Fruit fly (Drosophila melanogaster): Measurements from ENCODE around the gene CG42553.
A peak's percentile ranks its signal among the peaks of the same experiment; 100 is the strongest.

CG42553 gene

DNA sequence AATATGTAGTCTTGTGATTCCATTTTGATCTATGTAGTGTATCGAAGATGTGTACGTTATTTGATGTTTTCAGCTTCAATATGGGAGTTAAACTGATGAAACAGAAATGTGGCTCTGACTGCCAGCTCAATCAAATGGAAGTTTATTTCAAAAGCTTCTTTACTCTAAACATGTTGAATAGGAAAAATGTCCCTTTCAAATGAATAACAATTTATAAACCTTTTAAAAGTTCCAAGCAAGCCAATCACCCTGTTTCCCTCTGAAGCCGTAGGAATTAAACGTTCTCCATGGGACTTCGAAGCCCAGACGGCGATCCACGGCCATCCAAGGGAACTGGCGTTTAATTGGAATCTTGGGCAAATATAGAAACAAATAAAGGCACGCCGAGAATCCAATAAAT lies 29.9 kb upstream of the CG42553 start, which contains the start of gene CG13898:
TSS of gene CG13898 (minus strand) at position 101 of the 400 bp plus-strand sequence.
- TF ChIP-seq noc (tag; optimal IDR thresholded peaks at IDR 0.05), result no peak

DNA sequence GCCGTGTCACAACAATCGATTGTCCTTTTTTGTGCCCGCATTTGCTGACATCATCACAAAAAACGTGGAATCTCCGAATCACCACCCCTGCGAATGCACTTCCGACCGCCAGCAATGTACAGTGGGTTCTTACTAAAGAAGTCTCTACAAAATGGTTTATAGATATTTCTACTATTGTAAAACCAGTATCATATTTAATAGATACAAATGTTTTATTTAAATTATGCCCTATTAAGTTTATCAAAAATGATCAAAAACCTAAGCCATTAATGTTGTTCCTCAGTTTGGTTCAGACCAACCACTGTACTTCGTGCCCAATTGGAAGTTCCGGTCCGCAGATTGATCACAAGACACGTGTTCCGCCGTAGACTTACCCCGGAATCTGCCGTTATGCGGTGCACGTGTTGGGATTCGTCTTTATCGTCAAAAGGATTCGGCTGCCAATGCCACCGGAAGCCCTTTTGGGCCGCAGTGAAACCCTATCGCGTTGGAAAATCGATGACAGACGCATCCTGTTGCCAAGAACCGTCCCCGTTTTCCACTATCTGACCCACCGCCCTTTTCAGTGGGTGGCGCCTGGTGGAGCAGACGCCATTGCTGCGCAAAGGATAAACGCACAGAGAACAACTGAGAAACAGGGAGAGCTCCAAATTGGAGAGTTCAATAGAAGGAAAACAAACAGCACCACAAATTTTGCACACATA lies 29.2 kb upstream of the CG42553 start:
- TF ChIP-seq noc (tag; optimal IDR thresholded peaks at IDR 0.05), result no peak

DNA sequence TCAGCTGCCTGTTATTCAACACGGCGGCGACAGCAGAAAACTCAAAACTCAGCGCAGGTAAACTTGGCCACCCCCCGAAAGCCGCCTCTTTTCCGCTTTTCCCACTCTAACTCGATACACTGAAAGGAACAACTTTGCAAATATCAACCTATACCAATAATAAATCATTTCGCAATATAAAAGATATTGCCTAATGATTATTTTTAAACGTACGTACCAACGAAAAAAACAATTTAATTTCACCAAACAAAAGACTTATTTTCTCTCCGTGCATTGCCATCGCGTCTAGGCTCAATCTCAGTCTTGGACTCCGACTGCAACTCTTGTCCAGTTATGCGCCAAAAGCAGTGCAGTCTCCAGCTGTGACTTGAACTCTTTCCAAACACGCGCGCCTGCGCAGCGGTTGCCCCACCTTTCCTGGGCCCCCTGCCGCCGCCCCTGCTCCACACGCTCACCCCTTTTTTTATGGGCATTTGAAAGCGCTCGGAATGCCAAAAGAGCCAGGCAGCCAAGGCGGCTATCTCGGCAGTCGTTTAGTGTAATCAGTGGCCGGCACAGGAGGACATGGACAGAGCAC lies 28.2 kb upstream of the CG42553 start:
- no peak for TF ChIP-seq noc (tag; optimal IDR thresholded peaks at IDR 0.05)

DNA sequence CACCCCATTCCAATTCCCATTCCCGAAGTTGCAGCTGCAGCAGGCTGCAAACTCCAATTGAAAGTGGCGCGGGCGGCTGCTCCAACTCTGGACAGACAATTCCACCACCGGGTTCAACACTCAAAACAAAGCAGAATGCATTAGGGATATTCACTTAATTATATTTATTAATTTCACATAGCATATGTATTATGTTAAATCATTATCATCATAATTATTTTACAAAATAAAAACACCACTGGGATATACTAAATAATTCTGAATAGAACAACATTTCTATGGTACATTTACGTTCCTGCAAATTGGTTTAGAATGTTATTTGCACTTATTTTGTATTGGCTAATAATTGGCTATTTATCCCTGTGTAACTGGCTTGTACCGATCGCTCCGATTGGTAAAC lies 26.4 kb upstream of the CG42553 start:
- no peak for TF ChIP-seq noc (tag; optimal IDR thresholded peaks at IDR 0.05)

DNA sequence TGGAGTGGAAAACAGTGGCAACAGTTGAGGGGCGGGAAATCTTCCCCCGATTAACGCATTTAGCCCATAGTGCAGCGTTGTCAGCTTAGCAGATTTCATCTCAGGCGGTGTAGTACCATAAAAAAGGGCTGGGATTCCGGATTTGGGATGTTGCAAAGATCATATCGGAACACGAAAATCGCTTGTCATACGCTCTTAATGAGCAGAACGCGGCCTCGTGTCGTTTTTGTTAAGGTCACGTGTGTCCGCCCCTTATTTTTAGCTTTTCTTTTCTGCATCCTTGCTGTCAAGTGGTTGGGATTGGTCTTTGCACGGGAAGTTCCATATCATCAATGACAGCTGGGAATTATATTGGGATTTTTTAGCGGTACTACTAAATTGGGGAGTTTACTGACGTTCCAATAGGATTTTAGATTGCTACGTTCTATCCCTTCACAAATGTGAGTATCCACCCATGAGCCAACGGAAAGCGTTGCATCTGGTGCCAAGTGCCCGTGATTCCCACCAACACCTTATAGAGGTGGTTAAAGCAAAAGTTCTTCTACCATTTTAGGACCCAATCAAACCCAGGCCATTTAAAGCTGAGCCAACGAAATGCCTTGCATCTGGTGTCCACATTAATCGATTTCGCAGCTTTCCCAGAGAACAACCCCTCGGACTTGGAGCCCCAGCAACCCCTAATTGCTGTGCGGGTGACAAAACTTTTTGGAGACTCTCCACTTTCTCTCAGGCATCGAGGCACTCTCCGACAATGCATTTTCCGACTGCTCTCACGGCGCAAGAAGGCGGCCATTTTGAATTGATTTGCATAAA lies 25.0 kb upstream of the CG42553 start:
- no peak for TF ChIP-seq noc (tag; optimal IDR thresholded peaks at IDR 0.05)

DNA sequence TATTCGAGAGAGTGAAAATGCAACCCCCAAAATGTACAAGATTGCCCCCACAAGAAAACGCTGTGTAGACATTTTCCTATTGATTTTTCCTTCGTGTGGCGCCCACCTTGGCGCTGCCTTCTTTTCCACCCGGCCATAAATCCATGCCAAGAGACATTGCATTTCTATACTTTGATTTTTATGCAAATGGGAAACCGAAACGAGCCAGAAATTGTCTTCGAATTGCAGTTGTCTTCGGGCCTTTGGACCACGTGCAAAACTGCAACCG lies 24.4 kb upstream of the CG42553 start:
- no peak for TF ChIP-seq noc (tag; optimal IDR thresholded peaks at IDR 0.05)

DNA sequence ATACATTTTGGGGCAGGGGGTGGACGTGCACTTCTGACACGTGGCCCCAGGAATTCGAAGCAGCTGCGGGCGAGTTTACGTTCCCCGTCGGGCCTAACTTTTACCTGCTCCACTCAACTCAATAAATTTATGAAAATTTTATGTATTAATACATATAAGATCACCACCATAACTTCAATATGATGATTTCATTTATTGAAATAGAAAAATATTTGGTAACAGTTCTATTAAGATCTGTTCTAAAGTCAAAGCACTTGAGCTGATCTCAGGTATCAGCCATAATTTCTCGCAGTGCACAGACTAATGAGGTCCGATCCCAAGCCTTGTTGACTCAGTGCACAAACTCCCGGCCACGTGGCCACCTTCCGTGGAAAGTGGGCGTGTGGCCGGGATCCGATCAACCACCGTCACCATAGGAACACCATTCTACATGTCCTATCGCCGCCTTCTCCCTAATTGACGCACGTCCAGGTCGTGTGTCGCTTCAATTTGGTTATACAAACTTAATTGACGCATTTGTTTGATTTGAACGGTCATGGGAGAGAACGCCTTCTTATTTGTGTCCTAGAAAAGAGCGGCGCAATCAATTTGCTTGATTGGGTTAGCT lies 23.8 kb upstream of the CG42553 start:
- TF ChIP-seq noc (tag; optimal IDR thresholded peaks at IDR 0.05), result no peak

DNA sequence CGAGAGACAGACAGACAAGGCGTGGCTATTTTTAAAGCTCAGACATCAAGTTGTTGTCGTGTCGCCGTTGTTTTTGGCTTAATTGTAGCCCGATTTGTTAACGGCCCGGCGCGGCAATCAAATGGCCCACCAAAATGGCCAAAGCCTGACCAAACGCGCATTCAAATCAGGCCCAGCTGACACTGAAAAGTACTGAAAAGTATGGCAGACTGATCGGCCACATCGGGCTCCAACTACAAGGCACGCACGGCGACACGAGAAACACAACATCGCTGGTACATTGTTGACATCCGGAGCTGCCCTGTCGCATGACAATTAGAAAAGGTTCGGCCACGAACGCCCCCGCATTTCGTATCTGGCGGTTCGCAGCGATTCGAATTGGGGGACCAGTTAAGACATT lies 22.1 kb upstream of the CG42553 start:
- TF ChIP-seq noc (tag; optimal IDR thresholded peaks at IDR 0.05), result no peak

DNA sequence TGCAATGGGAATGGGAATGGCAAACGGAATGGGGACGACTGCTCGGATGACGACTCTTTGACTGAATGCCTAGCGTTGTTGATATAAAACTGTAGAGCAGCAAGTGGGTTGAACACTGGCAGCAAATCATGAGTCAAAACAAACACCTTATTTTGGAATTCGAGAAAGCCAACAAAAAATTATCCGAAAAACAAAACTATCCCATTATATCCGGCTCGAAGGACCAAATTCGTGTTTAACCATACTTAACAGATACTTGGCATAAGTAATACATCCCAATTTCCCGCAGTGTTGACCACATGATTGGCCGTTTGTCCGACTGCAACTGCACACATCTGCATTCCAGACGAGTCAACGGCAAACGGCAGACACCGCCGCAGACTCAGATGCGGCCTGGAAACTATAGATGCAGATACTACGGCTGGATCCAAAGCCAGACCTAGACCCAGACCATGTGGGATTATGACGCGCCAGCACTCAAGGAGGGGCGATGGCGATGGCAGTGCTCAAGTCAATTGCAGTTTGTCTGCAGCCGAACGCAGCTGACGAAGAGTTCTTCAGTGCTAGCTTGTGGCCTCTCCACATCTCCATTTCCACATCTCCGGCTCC lies 20.6 kb upstream of the CG42553 start:
- no peak for TF ChIP-seq noc (tag; optimal IDR thresholded peaks at IDR 0.05)

DNA sequence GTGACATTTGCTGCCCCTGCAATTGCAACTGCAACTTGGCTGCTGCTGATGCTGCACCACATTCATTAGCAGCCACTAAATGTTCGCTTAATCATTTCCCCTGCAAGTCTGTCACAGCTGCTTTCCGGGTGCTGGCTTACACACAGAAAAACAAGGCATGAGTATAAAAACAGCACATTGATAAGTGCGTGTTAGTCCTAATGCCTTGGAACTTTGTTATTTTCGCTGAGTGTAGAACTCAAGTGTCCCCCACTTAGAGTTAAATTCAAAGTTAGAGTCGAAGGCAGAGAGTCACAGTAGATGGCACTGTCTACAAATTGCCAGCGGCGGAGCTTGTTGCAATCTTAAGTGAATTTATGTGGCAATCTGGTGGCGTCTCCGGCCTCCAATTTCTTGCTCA lies 20.0 kb upstream of the CG42553 start:
- TF ChIP-seq noc (tag; optimal IDR thresholded peaks at IDR 0.05), result no peak

DNA sequence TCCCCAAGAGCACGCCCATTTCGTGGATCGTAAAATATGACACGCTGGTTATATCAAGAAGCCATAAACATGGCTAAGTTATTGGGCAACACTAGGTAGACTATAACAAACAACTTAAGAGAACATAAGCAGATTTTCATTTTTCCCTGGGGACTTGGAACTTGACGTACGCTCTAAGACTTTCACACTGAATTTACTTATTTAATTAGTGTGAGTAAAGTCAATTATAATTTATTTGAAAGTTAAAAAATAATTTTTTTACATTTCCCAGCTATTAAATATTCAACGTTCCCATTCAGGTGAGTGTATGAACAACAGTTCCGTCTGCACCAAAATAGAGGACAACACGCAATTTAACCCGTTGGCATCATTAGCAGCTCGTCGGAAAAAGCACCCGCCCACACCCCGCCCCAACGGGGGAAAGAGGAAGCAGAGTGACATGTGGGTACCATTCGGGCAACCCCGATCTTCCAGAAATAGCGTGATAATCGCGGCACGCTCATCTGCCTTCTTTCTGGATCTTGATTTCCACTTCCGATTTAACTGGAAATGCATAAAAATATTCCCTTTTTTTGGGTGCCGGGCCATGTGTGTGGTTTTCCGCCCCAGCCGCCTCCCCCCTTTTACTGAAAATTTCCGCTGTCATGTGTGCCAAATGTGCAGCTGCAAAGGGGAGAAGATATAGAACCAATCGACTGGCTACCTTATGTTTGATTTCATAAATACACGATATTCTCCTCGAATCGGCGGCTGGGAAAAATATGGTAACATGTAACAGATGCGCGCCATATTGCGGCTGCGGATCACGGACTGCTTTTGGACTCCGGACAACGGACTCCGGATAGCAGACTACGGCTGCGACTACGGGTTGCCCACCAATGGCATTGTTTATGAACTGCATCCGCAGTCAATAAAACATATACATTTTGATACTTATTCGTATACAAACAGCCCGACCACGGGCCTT lies 18.4 kb upstream of the CG42553 start:
- TF ChIP-seq noc (tag; optimal IDR thresholded peaks at IDR 0.05), result no peak

DNA sequence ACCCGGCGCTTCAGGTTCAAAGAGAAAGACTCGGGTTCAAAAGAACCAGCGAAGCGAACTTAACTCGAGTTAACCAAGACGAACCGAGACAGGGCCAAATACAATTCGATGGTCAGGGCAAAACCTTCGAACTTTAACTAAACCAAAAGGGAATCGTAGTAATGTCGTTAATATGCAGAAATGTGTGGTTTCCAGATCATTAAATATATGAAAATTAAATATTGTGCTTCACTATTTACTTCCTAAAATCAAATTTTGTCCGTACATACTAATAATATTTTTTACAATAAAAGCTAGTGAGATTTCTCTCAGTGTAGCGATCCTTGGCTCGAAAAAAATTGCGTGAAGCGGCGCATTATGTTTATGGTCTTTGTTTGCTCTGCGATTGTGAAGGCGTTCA lies 16.2 kb upstream of the CG42553 start:
- TF ChIP-seq noc (tag; optimal IDR thresholded peaks at IDR 0.05), result no peak

DNA sequence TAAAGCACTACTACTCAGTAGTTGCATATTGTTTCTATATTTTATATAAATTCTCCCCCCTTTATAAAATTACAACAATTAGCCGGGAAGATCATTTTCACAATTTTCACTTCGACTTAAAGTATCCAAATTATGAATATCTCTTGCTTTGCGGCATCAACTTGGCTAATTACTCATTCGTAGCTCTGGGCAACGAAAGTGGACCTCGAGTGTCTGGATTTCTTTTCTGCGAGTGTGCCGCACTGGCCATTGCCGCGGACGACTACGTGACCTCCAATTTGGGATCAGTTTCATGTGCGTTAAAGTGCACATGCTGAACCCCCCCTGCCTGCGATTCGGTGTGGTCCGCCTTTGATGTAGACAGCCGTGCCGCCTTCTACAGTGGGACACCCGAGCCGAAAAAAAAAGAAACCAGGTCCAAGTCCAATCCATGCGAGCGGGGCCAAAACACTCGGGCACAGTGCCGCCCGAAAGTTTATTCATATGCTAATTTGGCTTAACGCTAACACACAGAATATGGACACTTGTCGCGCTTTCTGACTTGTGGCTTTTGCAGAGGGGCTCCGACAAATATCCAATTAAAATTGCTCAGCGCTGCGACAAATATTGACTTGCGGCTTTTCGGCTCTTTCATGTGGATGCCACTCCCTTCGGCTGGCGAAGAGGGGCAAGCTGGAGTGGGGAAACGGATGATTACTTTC lies 15.3 kb upstream of the CG42553 start:
- no peak for TF ChIP-seq noc (tag; optimal IDR thresholded peaks at IDR 0.05)

DNA sequence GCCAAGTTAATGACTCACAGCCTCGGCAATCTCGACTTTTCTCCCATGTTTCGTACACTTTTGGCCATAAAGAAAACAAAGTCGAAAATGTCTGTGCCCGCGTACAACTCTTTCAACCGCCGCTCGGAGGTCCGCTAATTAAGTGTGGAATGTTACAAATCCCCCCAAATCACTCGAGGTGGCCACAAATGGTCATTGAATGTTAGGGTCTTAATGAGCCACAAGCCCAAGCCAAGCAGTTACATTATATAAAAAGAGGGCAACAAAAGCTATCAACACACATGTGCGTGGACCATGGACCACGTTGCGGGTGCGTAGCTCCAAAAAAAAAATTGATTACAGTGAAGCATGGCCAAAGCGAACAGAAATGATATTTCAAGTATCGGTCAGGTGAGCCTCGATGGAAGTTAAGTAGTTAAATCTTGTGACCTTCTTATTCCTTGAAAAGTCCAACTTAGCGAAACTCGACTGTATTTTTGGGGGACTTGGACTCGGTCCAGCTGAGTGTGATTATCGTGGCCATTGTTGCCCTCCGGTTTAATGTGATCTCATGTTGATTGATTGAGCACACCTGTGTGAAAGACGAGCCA lies 14.5 kb upstream of the CG42553 start:
- TF ChIP-seq noc (tag; optimal IDR thresholded peaks at IDR 0.05), result peak; percentile 27

Measured in whole organism, larva.